Fruit fly (Drosophila melanogaster) whole organism, pupa: ENCODE results near the gene mbm.

Source experiments
- CG10348 ChIP-seq: fragments of 200-800 bp; sonication (Bioruptor generic); IDR thresholded peaks from 2 replicates; pipeline ENCODE4 v1.3.6; 2022; ENCODE audit warnings: missing biosample characterization, missing genetic modification characterization
- CG12605 ChIP-seq: fragments of 200-800 bp; sonication (Bioruptor generic); IDR thresholded peaks from 2 replicates; pipeline ENCODE4 v1.3.6; 2022; ENCODE audit warnings: missing biosample characterization, missing genetic modification characterization
- CG8159 ChIP-seq: fragments of 200-800 bp; sonication (Bioruptor generic); optimal IDR thresholded peaks from 3 replicates; lab custom pipeline; 2018; ENCODE audit warnings: missing biosample characterization, mild to moderate bottlenecking, missing genetic modification characterization, moderate library complexity
- CG8301 ChIP-seq: fragments of 200-800 bp; sonication (Bioruptor generic); optimal IDR thresholded peaks from 2 replicates; lab custom pipeline; 2018; ENCODE audit warnings: missing biosample characterization, mild to moderate bottlenecking, missing genetic modification characterization
- Ets98B ChIP-seq: fragments of 200-800 bp; sonication (Bioruptor generic); IDR thresholded peaks from 2 replicates; pipeline ENCODE4 v1.3.6; 2022; ENCODE audit warnings: missing biosample characterization, missing genetic modification characterization
- Snoo ChIP-seq: fragments of 200-800 bp; sonication (Bioruptor generic); optimal IDR thresholded peaks from 3 replicates; lab custom pipeline; 2017; ENCODE audit warnings: missing biosample characterization, mild to moderate bottlenecking, missing genetic modification characterization, inconsistent platforms
- gl ChIP-seq: fragments of 200-800 bp; sonication (Bioruptor generic); optimal IDR thresholded peaks from 2 replicates; lab custom pipeline; 2018; ENCODE audit warnings: missing biosample characterization, mild to moderate bottlenecking, missing genetic modification characterization

- TF ChIP-seq CG12605 (no peak), gl (tag; lab: Kevin White, UChicago) (no peak), CG8301 (tag; lab: Kevin White, UChicago) (no peak), Ets98B (GFP tag; lab: Robert Waterston, UW) (no peak), Snoo (tag; lab: Kevin White, UChicago) (no peak), CG10348 (GFP tag; lab: Robert Waterston, UW) (no peak), CG8159 (tag; lab: Kevin White, UChicago) (no peak)
These were observed 49.4 kb upstream of the mbm start for dm6 chr2L:322915-323314.
